Worm (Caenorhabditis elegans) whole organism, mixed stage, embryonic: ENCODE data around the gene ZK250.2.

ENCODE experiments used
- M03D4.4 ChIP-seq: sonication (generic microtip); optimal IDR thresholded peaks from 2 replicates; lab custom pipeline; 2017; ENCODE audit warnings: mild to moderate bottlenecking, missing genetic modification characterization, missing compliant biosample characterization
- bed-3 ChIP-seq: fragments of 200-800 bp; sonication (Bioruptor generic); optimal IDR thresholded peaks from 3 replicates; lab custom pipeline; 2018; ENCODE audit warnings: mild to moderate bottlenecking, missing genetic modification characterization, moderate library complexity, missing compliant biosample characterization
- blmp-1 ChIP-seq: fragments of 150-350 bp; optimal IDR thresholded peaks from 2 replicates; lab custom pipeline; 2014; ENCODE audit warnings: missing biosample characterization, missing genetic modification characterization
- ceh-39 ChIP-seq: fragments of 150-350 bp; optimal IDR thresholded peaks from 2 replicates; lab custom pipeline; 2014; ENCODE audit warnings: missing biosample characterization, missing genetic modification characterization
- ceh-43 ChIP-seq: fragments of 200-800 bp; sonication (Bioruptor generic); optimal IDR thresholded peaks from 2 replicates; lab custom pipeline; 2018; ENCODE audit warnings: mild to moderate bottlenecking, missing genetic modification characterization, moderate library complexity, missing compliant biosample characterization
- ces-1 ChIP-seq: fragments of 150-350 bp; optimal IDR thresholded peaks from 2 replicates; lab custom pipeline; 2014; ENCODE audit warnings: missing biosample characterization, missing genetic modification reagents, missing genetic modification characterization
- cnd-1 ChIP-seq: fragments of 200-800 bp; sonication (Bioruptor generic); optimal IDR thresholded peaks from 2 replicates; lab custom pipeline; 2018; ENCODE audit warnings: mild to moderate bottlenecking, missing genetic modification characterization, missing compliant biosample characterization
- drap-1 ChIP-seq: fragments of 200-800 bp; sonication (Bioruptor generic); optimal IDR thresholded peaks from 3 replicates; lab custom pipeline; 2018; ENCODE audit warnings: mild to moderate bottlenecking, missing genetic modification characterization, missing compliant biosample characterization
- elt-1 ChIP-seq: sonication (generic microtip); optimal IDR thresholded peaks from 2 replicates; lab custom pipeline; 2017; ENCODE audit warnings: missing genetic modification characterization, mild to moderate bottlenecking, missing compliant biosample characterization, antibody characterized with exemption, moderate library complexity, borderline replicate concordance; ENCODE audit not compliant: insufficient read depth
- elt-3 ChIP-seq: fragments of 150-350 bp; optimal IDR thresholded peaks from 2 replicates; lab custom pipeline; 2014; ENCODE audit warnings: missing biosample characterization, missing genetic modification characterization
- flh-1 ChIP-seq: fragments of 200-800 bp; sonication (Bioruptor generic); optimal IDR thresholded peaks from 2 replicates; lab custom pipeline; 2018; ENCODE audit warnings: mild to moderate bottlenecking, missing genetic modification characterization, moderate library complexity, missing compliant biosample characterization
- ham-2 ChIP-seq: fragments of 200-800 bp; sonication (Bioruptor generic); optimal IDR thresholded peaks from 2 replicates; lab custom pipeline; 2018; ENCODE audit warnings: mild to moderate bottlenecking, missing genetic modification characterization, missing compliant biosample characterization
- hlh-1 ChIP-seq: fragments of 150-350 bp; optimal IDR thresholded peaks from 2 replicates; lab custom pipeline; 2014; ENCODE audit warnings: missing biosample characterization, missing genetic modification reagents, missing genetic modification characterization
- lin-13 ChIP-seq: fragments of 150-350 bp; optimal IDR thresholded peaks from 2 replicates; lab custom pipeline; 2014; ENCODE audit warnings: missing biosample characterization, missing genetic modification characterization
- lin-32 ChIP-seq: fragments of 200-800 bp; sonication (Bioruptor generic); optimal IDR thresholded peaks from 2 replicates; lab custom pipeline; 2018; ENCODE audit warnings: mild to moderate bottlenecking, missing genetic modification characterization, missing compliant biosample characterization
- mab-5 ChIP-seq: fragments of 150-350 bp; optimal IDR thresholded peaks from 2 replicates; lab custom pipeline; 2014; ENCODE audit warnings: missing biosample characterization, missing genetic modification characterization
- mep-1 ChIP-seq: fragments of 150-350 bp; optimal IDR thresholded peaks from 2 replicates; lab custom pipeline; 2017; ENCODE audit warnings: missing biosample characterization, missing genetic modification reagents, missing genetic modification characterization, inconsistent platforms
- mls-2 ChIP-seq: sonication (generic microtip); optimal IDR thresholded peaks from 2 replicates; lab custom pipeline; 2016; ENCODE audit warnings: mild to moderate bottlenecking, missing genetic modification characterization, moderate library complexity, missing compliant biosample characterization
- nhr-12 ChIP-seq: fragments of 150-350 bp; optimal IDR thresholded peaks from 2 replicates; lab custom pipeline; 2014; ENCODE audit warnings: missing biosample characterization, missing genetic modification characterization
- nhr-237 ChIP-seq: fragments of 150-350 bp; optimal IDR thresholded peaks from 2 replicates; lab custom pipeline; 2014; ENCODE audit warnings: missing biosample characterization, missing genetic modification characterization
- nhr-28 ChIP-seq: fragments of 150-350 bp; optimal IDR thresholded peaks from 2 replicates; lab custom pipeline; 2014; ENCODE audit warnings: missing biosample characterization, missing genetic modification characterization
- nhr-76 ChIP-seq: sonication (generic microtip); optimal IDR thresholded peaks from 2 replicates; lab custom pipeline; 2017; ENCODE audit warnings: missing biosample characterization, missing genetic modification characterization
- pha-4 ChIP-seq: fragments of 150-350 bp; optimal IDR thresholded peaks from 2 replicates; lab custom pipeline; 2018; ENCODE audit warnings: missing biosample characterization, missing genetic modification reagents, missing genetic modification characterization
- sem-2 ChIP-seq: fragments of 200-800 bp; sonication (Bioruptor generic); optimal IDR thresholded peaks from 2 replicates; lab custom pipeline; 2018; ENCODE audit warnings: mild to moderate bottlenecking, missing genetic modification characterization, missing compliant biosample characterization
- snpc-4 ChIP-seq: fragments of 150-350 bp; optimal IDR thresholded peaks from 2 replicates; lab custom pipeline; 2014; ENCODE audit warnings: missing biosample characterization, missing genetic modification characterization
- sptf-1 ChIP-seq: sonication (generic microtip); optimal IDR thresholded peaks from 2 replicates; lab custom pipeline; 2017; ENCODE audit warnings: mild to moderate bottlenecking, missing genetic modification characterization, moderate library complexity, missing compliant biosample characterization
- tbx-8 ChIP-seq: fragments of 200-800 bp; sonication (Bioruptor generic); optimal IDR thresholded peaks from 2 replicates; lab custom pipeline; 2018; ENCODE audit warnings: mild to moderate bottlenecking, missing genetic modification characterization, moderate library complexity, missing compliant biosample characterization
- unc-120 ChIP-seq: sonication (generic microtip); optimal IDR thresholded peaks from 2 replicates; lab custom pipeline; 2017; ENCODE audit warnings: missing genetic modification characterization, missing compliant biosample characterization; ENCODE audit not compliant: poor library complexity, severe bottlenecking
- unc-39 ChIP-seq: fragments of 150-350 bp; optimal IDR thresholded peaks from 2 replicates; lab custom pipeline; 2014; ENCODE audit warnings: missing biosample characterization, missing genetic modification characterization
- unc-62 ChIP-seq: fragments of 150-350 bp; optimal IDR thresholded peaks from 2 replicates; lab custom pipeline; 2014; ENCODE audit warnings: missing biosample characterization, missing genetic modification reagents, missing genetic modification characterization
- zip-8 ChIP-seq: fragments of 150-350 bp; optimal IDR thresholded peaks from 2 replicates; lab custom pipeline; 2014; ENCODE audit warnings: missing biosample characterization, missing genetic modification characterization
- ztf-11 ChIP-seq: fragments of 150-350 bp; optimal IDR thresholded peaks from 2 replicates; lab custom pipeline; 2014; ENCODE audit warnings: missing biosample characterization, missing genetic modification characterization

ZK250.2 gene

DNA sequence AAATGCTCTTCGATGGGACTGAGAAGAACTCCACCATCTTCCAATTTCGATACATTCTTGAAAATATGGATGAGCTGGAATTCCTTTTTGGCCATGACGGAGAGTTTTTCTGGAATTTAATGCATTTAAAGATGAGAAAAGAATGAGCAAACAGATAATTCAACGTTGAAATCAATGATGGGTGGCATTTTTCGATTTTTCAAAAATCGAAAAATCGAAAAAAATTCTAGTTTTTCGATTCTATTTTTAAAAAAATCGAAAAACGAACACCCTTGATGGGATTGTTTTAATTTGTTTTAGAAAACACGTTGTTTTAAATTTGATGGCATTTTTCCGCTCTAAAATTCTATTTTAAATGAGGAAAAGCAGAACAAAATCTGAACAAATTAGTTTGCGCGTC is 35.8 kb upstream of the ZK250.2 start, which contains the start of gene math-31:
Gene math-31 (minus strand): TSS at position 101 of the 400 bp plus-strand sequence.
- TF ChIP-seq nhr-76 (tag; lab: Kevin White, UChicago) (no peak), hlh-1 (tag; lab: Kevin White, UChicago) (no peak), sem-2 (GFP tag; lab: Kevin White, UChicago) (no peak), unc-62 (GFP tag; lab: Kevin White, UChicago) (no peak), pha-4 (tag; lab: Kevin White, UChicago) (no peak)

DNA sequence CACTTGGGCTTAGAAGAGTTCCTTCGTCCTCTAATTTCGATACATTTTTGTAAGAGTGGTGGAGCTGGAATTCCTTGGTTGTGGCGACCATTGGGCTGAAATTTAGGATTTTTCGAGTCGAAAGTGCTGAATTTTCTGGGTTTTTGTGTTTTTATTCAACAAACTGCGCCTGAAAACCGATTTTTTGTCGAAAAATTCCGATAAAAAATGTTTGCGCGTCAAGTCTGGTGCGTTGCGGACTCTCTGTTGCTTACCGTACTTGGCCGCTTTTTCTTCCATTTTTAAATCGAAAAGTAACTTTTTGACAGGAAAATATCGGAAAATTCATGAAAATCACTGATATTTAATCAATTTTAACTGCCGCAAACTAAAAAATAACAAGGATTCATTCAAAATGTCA is 30.6 kb upstream of the ZK250.2 start, which contains the start of gene bath-4:
Gene bath-4 (minus strand): TSS at position 101 of the 400 bp plus-strand sequence.
- TF ChIP-seq flh-1 (GFP tag; lab: Kevin White, UChicago) (no peak), M03D4.4 (tag; lab: Kevin White, UChicago) (no peak), drap-1 (GFP tag; lab: Kevin White, UChicago) (no peak), ztf-11 (tag; lab: Kevin White, UChicago) (no peak), unc-120 (tag; lab: Kevin White, UChicago) (no peak), cnd-1 (tag; lab: Kevin White, UChicago) (no peak), ham-2 (no peak)

DNA sequence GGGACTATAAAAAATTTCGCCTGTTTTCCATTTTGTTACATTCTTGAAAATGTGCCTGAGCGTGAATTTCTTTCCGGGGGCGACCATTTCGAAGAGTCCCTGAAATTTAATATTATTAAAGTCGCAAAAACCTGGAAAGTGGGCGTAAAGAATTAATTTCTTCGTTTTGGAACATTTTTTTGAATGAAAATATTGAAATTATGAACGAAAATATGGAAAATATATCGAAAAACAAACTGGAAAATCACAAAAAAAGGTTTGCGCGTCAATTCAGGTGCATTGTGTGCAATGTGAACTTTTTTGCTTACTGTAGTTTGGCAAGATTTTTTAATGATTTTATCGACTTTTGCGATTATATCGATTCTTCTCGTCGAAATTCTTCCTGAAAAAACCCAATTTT is 27.5 kb upstream of the ZK250.2 start, which contains the start of gene bath-7:
Gene bath-7 (minus strand): TSS at position 101 of the 400 bp plus-strand sequence.
- TF ChIP-seq lin-13 (tag; lab: Kevin White, UChicago) (no peak), lin-32 (GFP tag; lab: Kevin White, UChicago) (no peak), ham-2 (no peak), mls-2 (tag; lab: Kevin White, UChicago) (no peak), drap-1 (GFP tag; lab: Kevin White, UChicago) (no peak), sem-2 (GFP tag; lab: Kevin White, UChicago) (no peak), nhr-76 (tag; lab: Kevin White, UChicago) (no peak)

ce11 chrII:1922665-1923187 is 25.8 kb upstream of the ZK250.2 start, which contains the start of the genes bath-2 and F52C6.4:
Gene bath-2, minus strand, starts transcription at chrII:1922765.
Gene F52C6.4, plus strand, starts transcription at chrII:1923137.
- TF ChIP-seq mep-1 (tag; lab: Kevin White, UChicago) (no peak), ztf-11 (tag; lab: Kevin White, UChicago) (no peak), nhr-237 (no peak), elt-3 (tag; lab: Kevin White, UChicago) (no peak), unc-120 (tag; lab: Kevin White, UChicago) (no peak), unc-39 (tag; lab: Kevin White, UChicago) (no peak), ham-2 (no peak), pha-4 (tag; lab: Kevin White, UChicago) (no peak)

DNA sequence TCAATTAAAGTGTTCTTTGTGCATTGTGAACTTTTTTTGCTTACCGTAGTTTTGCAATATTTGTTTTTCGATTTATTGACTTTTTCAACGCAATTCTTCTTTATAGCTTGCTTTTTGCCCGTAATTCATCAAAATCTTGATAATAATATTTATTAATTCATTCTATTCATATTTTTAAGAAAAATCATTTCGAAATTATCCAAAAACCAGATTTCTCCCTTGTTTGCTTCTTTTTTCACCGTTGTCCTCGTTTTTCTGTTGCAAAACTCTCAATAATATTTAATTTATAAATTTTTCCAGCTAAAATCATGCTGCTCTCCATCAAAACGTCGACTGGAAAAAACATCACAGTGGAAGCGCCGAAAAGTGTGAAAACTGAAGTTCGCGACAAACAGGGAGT is 24.0 kb upstream of the ZK250.2 start, which contains the start of gene F52C6.3:
Gene F52C6.3 (plus strand): TSS at position 301 of the 400 bp plus-strand sequence.
- no peak for TF ChIP-seq ham-2
- no peak for TF ChIP-seq unc-39 (tag; lab: Kevin White, UChicago)
- no peak for TF ChIP-seq unc-120 (tag; lab: Kevin White, UChicago)
- no peak for TF ChIP-seq lin-13 (tag; lab: Kevin White, UChicago)
- TF ChIP-seq unc-62 (GFP tag; lab: Kevin White, UChicago) = no peak
- no peak for TF ChIP-seq nhr-28
- TF ChIP-seq ceh-43 (GFP tag; lab: Kevin White, UChicago) = no peak
- no peak for TF ChIP-seq M03D4.4 (tag; lab: Kevin White, UChicago)
- TF ChIP-seq tbx-8 (GFP tag; lab: Kevin White, UChicago) = no peak
- TF ChIP-seq nhr-76 (tag; lab: Kevin White, UChicago) = no peak
- TF ChIP-seq ceh-39 = no peak
- no peak for TF ChIP-seq bed-3 (GFP tag; lab: Kevin White, UChicago)
- no peak for TF ChIP-seq cnd-1 (tag; lab: Kevin White, UChicago)
- TF ChIP-seq flh-1 (GFP tag; lab: Kevin White, UChicago) = no peak
- TF ChIP-seq mls-2 (tag; lab: Kevin White, UChicago) = no peak
- TF ChIP-seq nhr-237 = no peak
- TF ChIP-seq blmp-1 (tag; lab: Kevin White, UChicago) = no peak
- TF ChIP-seq ces-1 (GFP tag; lab: Kevin White, UChicago) = no peak

DNA sequence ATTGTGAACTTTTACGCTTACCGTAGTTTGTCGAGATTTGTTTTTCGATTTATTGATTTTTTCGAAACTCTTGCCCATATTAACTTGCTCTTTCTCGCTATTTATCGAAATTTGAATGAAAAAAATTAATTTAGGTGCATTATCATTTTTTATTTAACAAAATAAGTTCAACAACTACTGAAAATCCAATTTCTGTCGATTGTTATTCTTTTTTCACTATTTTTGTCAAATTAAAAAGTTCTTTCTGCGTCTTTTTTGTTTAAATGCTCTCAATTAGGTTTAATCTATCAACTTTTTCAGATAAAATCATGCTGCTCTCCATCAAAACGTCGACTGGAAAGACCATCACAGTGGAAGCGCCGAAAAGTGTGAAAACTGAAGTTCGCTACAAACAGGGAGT is 22.3 kb upstream of the ZK250.2 start, which contains the start of gene F52C6.2:
Gene F52C6.2 (plus strand): TSS at position 301 of the 400 bp plus-strand sequence.
- TF ChIP-seq lin-13 (tag; lab: Kevin White, UChicago) (no peak), snpc-4 (tag; lab: Kevin White, UChicago) (no peak), cnd-1 (tag; lab: Kevin White, UChicago) (no peak), nhr-28 (no peak), flh-1 (GFP tag; lab: Kevin White, UChicago) (no peak), nhr-76 (tag; lab: Kevin White, UChicago) (no peak), unc-39 (tag; lab: Kevin White, UChicago) (no peak), sptf-1 (tag; lab: Kevin White, UChicago) (no peak), ces-1 (GFP tag; lab: Kevin White, UChicago) (no peak), unc-62 (GFP tag; lab: Kevin White, UChicago) (no peak), mab-5 (tag; lab: Kevin White, UChicago) (no peak), hlh-1 (tag; lab: Kevin White, UChicago) (no peak), tbx-8 (GFP tag; lab: Kevin White, UChicago) (no peak), nhr-12 (tag; lab: Kevin White, UChicago) (no peak), mep-1 (tag; lab: Kevin White, UChicago) (no peak), zip-8 (tag; lab: Kevin White, UChicago) (no peak), ceh-43 (GFP tag; lab: Kevin White, UChicago) (no peak), elt-1 (no peak)
